Worm (Caenorhabditis elegans) whole organism, L4 larva: ENCODE results near the gene pat-12.

Experiments used
- dpl-1 ChIP-seq: fragments of 150-350 bp; optimal IDR thresholded peaks from 2 replicates; lab custom pipeline; 2014; ENCODE audit warnings: missing biosample characterization, missing genetic modification reagents, missing genetic modification characterization
- hif-1 ChIP-seq, 2 experiments: sonication (generic microtip); optimal IDR thresholded peaks; 2 replicates each; lab custom pipeline; 2016 to 2017; ENCODE audit warnings: missing compliant biosample characterization in 2 of 2, missing genetic modification characterization in 2 of 2, missing genetic modification reagents in 2 of 2, missing genotype in 2 of 2, mild to moderate bottlenecking in 1 of 2
- lin-1 ChIP-seq: fragments of 200-800 bp; sonication (Bioruptor generic); IDR thresholded peaks from 2 replicates; pipeline ENCODE4 v1.3.6; 2022; ENCODE audit warnings: missing genetic modification reagents, missing genetic modification characterization, missing compliant biosample characterization
- lir-3 ChIP-seq: sonication (generic microtip); optimal IDR thresholded peaks from 2 replicates; lab custom pipeline; 2016; ENCODE audit warnings: mild to moderate bottlenecking, missing genetic modification characterization, missing compliant biosample characterization
- nhr-76 ChIP-seq: fragments of 150-350 bp; optimal IDR thresholded peaks from 2 replicates; lab custom pipeline; 2014; ENCODE audit warnings: missing biosample characterization, missing genetic modification characterization
- pha-4 ChIP-seq, 2 experiments: fragments of 150-350 bp in 1 of 2; fragments of 200-800 bp in 1 of 2; sonication (Bioruptor generic) in 1 of 2; IDR thresholded peaks in 1 of 2; optimal IDR thresholded peaks in 1 of 2; 2 replicates each; pipeline versions ENCODE4 v1.3.6 to Lab custom; 2014 to 2022; ENCODE audit warnings: missing genetic modification characterization in 2 of 2, missing genetic modification reagents in 2 of 2, missing biosample characterization in 1 of 2, missing compliant biosample characterization in 1 of 2
- set-16 ChIP-seq: fragments of 200-800 bp; sonication (Bioruptor generic); IDR thresholded peaks from 2 replicates; pipeline ENCODE4 v1.3.6; 2022; ENCODE audit warnings: missing genetic modification reagents, missing genetic modification characterization, missing compliant biosample characterization
- snpc-4 ChIP-seq: fragments of 150-350 bp; optimal IDR thresholded peaks from 2 replicates; lab custom pipeline; 2014; ENCODE audit warnings: missing biosample characterization, missing genetic modification characterization
- spr-3 ChIP-seq: fragments of 200-800 bp; sonication (Bioruptor generic); optimal IDR thresholded peaks from 2 replicates; lab custom pipeline; 2018; ENCODE audit warnings: mild to moderate bottlenecking, missing genetic modification characterization, missing compliant biosample characterization
- unc-62 ChIP-seq, 3 experiments: fragments of 150-350 bp in 1 of 3; sonication (generic microtip); optimal IDR thresholded peaks in 2 of 3; peaks in 1 of 3; 1 replicate in 1 of 3; 2 replicates in 2 of 3; lab custom pipeline; 2014 to 2017; ENCODE audit warnings: missing biosample characterization in 3 of 3, missing genetic modification characterization in 3 of 3, missing genetic modification reagents in 3 of 3, missing genotype in 1 of 3
- zag-1 ChIP-seq: fragments of 150-350 bp; optimal IDR thresholded peaks from 2 replicates; lab custom pipeline; 2014; ENCODE audit warnings: missing biosample characterization, missing genetic modification characterization

DNA sequence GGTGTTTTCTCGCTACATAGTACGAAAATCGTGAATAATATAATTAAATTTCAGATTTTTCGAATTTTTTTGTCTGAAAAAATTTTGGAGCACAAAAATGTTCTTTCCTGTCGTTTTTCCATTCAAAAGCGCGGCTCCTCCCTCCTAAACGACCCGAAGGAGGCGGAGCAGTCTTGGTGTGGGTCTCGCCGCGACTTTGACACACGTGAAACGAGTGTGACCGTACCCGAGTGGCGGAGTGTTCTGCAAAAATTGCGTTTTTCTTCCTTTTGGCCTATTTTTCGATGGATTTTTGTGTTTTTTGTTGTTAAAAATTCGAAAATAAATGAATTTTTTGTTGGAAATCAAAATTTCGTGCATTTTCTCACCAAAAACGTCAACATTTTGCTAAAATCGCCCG lies 41.4 kb upstream of the pat-12 start, which contains the start of gene snt-2:
- TF ChIP-seq pha-4 (GFP tag; IDR thresholded peaks at IDR 0.05; lab: Robert Waterston, UW) (no peak), pha-4 (tag; optimal IDR thresholded peaks at IDR 0.05; lab: Kevin White, UChicago) (no peak), lin-1 (GFP tag; lab: Robert Waterston, UW) (no peak), zag-1 (tag; lab: Kevin White, UChicago) (no peak), lir-3 (tag; lab: Kevin White, UChicago) (no peak), spr-3 (GFP tag; lab: Kevin White, UChicago) (no peak), unc-62 (GFP tag; optimal IDR thresholded peaks at IDR 0.05 in 1 of 2; lab: Kevin White, UChicago) (no peak), unc-62 (tag; optimal IDR thresholded peaks at IDR 0.05; lab: Kevin White, UChicago) (no peak), hif-1 (tag; optimal IDR thresholded peaks at IDR 0.05; lab: Kevin White, UChicago) (peak in 1 of 2 experiments; percentile 61), dpl-1 (peak; percentile 81), snpc-4 (tag; lab: Kevin White, UChicago) (no peak), set-16 (GFP tag; lab: Robert Waterston, UW) (peak; percentile 39; the same call in 1 of the 2 replicates), nhr-76 (tag; lab: Kevin White, UChicago) (no peak)
